Fruit fly (Drosophila melanogaster) whole organism, wandering third instar larva: ENCODE results near the gene TwdlZ.

Experiments used
- Abd-B ChIP-seq: fragments of >200 bp; optimal IDR thresholded peaks from 2 replicates; lab custom pipeline; 2017; ENCODE audit warnings: missing biosample characterization, missing genetic modification characterization
- Myc ChIP-seq: fragments of >200 bp; optimal IDR thresholded peaks from 2 replicates; lab custom pipeline; 2017
- brk ChIP-seq: fragments of 200-800 bp; sonication (Bioruptor generic); optimal IDR thresholded peaks from 2 replicates; lab custom pipeline; 2016; ENCODE audit warnings: missing biosample characterization, mild to moderate bottlenecking, missing genetic modification characterization
- ey ChIP-seq: fragments of 200-800 bp; sonication (Bioruptor generic); optimal IDR thresholded peaks from 2 replicates; lab custom pipeline; 2016; ENCODE audit warnings: missing biosample characterization, missing genetic modification characterization
- sv ChIP-seq: fragments of 200-800 bp; sonication (Bioruptor generic); optimal IDR thresholded peaks from 3 replicates; lab custom pipeline; 2016; ENCODE audit warnings: missing biosample characterization, missing genetic modification characterization

DNA sequence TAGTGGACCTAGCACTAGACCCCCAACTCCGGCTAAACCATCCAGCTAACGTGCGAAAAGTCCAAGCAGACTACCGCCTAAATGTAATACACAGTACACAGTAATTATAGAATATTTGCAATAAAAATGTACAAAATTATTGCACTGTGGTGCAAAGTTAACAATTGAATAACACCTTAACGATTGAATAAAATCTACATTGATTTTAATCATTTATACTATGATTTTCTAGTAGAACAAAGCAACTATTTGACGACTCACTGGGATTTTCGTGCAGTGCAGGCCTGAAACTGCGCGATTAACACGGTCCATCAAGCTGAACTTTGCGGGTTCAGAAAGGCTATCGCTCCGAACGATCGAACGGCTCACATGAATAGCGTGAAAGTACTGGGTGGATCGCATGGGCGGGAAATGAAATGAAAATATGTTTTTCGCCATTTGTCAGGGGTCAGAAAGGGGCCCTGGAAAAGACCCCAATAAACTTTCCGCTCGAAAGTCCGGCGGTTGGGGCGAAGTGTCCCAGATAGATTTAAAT, 40.2 kb downstream of the TwdlZ start:
- TF ChIP-seq brk (GFP tag; lab: Kevin White, UChicago) (no peak), sv (no peak), ey (GFP tag; lab: Kevin White, UChicago) (no peak), Abd-B (GFP tag; lab: Kevin White, UChicago) (no peak), Myc (no peak)
